Worm (Caenorhabditis elegans) whole organism, L4/young adult: Measurements from ENCODE around the gene pen-2.

ENCODE experiments used
- W03F9.2 ChIP-seq: fragments of 150-350 bp; optimal IDR thresholded peaks from 2 replicates; lab custom pipeline; 2014; ENCODE audit warnings: missing biosample characterization, missing genetic modification characterization
- dao-5 ChIP-seq: sonication (generic microtip); optimal IDR thresholded peaks from 2 replicates; lab custom pipeline; 2016; ENCODE audit warnings: missing genotype, missing genetic modification characterization, moderate library complexity, missing compliant biosample characterization
- him-1 ChIP-seq: sonication (generic microtip); optimal IDR thresholded peaks from 2 replicates; lab custom pipeline; 2016; ENCODE audit warnings: missing genotype, missing genetic modification reagents, missing genetic modification characterization, missing compliant biosample characterization

DNA sequence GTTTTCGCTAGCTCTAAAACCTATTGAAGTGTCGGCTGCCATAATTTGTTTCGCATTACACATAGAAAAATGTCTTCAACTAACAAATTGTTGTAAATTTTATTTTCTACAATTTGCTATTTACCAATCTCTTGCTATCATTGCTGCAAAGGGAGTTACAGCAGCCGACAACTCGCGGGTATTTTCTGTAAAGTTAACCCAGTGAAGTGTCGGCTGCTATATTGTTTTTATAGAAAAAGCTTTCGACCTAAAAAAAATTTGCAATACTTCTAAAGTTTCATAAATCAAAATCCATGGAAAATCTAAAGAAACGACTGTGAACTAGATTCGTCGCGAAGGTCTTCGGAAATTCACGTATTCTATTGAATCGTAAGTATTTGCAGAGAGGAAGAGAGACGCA, 35.8 kb downstream of the pen-2 start:
- TF ChIP-seq W03F9.2 (tag; lab: Kevin White, UChicago) (no peak), him-1 (tag; lab: Kevin White, UChicago) (no peak), dao-5 (tag; lab: Kevin White, UChicago) (no peak)
